Fruit fly (Drosophila melanogaster): Measurements from ENCODE around the gene CG1265.
A peak's percentile ranks its signal among the peaks of the same experiment; 100 is the strongest.

CG1265 gene

dm6 chr3L:4288591-4289056 lies 34.0 kb downstream of the CG1265 start, which contains the start of gene Hexo1 (continued):
- TF ChIP-seq CG1647 (GFP tag; optimal IDR thresholded peaks at IDR 0.05) (no peak), Dfd (GFP tag; optimal IDR thresholded peaks at IDR 0.05) (no peak), CG6254 (GFP tag; optimal IDR thresholded peaks at IDR 0.05) (no peak), dmrt11E (tag; optimal IDR thresholded peaks at IDR 0.05) (no peak), CG33557 (GFP tag; optimal IDR thresholded peaks at IDR 0.05) (no peak), wek (GFP tag; optimal IDR thresholded peaks at IDR 0.05) (no peak), org-1 (GFP tag; optimal IDR thresholded peaks at IDR 0.05) (no peak), row (GFP tag; IDR thresholded peaks at IDR 0.05) (peak; percentile 79), al (GFP tag; IDR thresholded peaks at IDR 0.05) (no peak), CG10462 (GFP tag; optimal IDR thresholded peaks at IDR 0.05) (no peak), CG7745 (tag; optimal IDR thresholded peaks at IDR 0.05) (no peak), pan (optimal IDR thresholded peaks at IDR 0.05) (no peak), pan (GFP tag; optimal IDR thresholded peaks at IDR 0.05 in 1 of 2, IDR thresholded peaks at IDR 0.05 in 1 of 2) (peak in 1 of 2 experiments; percentile 36), Atf-2 (GFP tag; optimal IDR thresholded peaks at IDR 0.05) (no peak), Ptx1 (GFP tag; IDR thresholded peaks at IDR 0.05) (no peak), B-H1 (GFP tag; IDR thresholded peaks at IDR 0.05) (no peak), odd (GFP tag; optimal IDR thresholded peaks at IDR 0.05) (peak; percentile 36), Spps (tag; optimal IDR thresholded peaks at IDR 0.05) (no peak), Pdp1 (GFP tag; optimal IDR thresholded peaks at IDR 0.05) (peak in 1 of 2 experiments; percentile 23), CG1832 (GFP tag; optimal IDR thresholded peaks at IDR 0.05) (no peak), CG12236 (GFP tag; optimal IDR thresholded peaks at IDR 0.05) (no peak), her (GFP tag; optimal IDR thresholded peaks at IDR 0.05) (no peak), HmgD (GFP tag; optimal IDR thresholded peaks at IDR 0.05) (no peak), toy (GFP tag; IDR thresholded peaks at IDR 0.05) (no peak), zen (tag; optimal IDR thresholded peaks at IDR 0.05) (no peak), pzg (GFP tag; optimal IDR thresholded peaks at IDR 0.05) (no peak), CG15479 (GFP tag; optimal IDR thresholded peaks at IDR 0.05) (no peak), dpn (GFP tag; optimal IDR thresholded peaks at IDR 0.05) (no peak), CG3163 (GFP tag; optimal IDR thresholded peaks at IDR 0.05) (no peak), usp (GFP tag; optimal IDR thresholded peaks at IDR 0.05) (no peak), CG9437 (GFP tag; optimal IDR thresholded peaks at IDR 0.05) (no peak), br (optimal IDR thresholded peaks at IDR 0.05) (no peak), Xbp1 (GFP tag; optimal IDR thresholded peaks at IDR 0.05) (peak; percentile 1), Hmx (GFP tag; optimal IDR thresholded peaks at IDR 0.05) (no peak), Ets97D (GFP tag; optimal IDR thresholded peaks at IDR 0.05) (no peak), Elba2 (GFP tag; optimal IDR thresholded peaks at IDR 0.05) (no peak), CTCF (GFP tag; optimal IDR thresholded peaks at IDR 0.05) (no peak), mam (GFP tag; optimal IDR thresholded peaks at IDR 0.05) (peak; percentile 15), CG31388 (GFP tag; optimal IDR thresholded peaks at IDR 0.05) (no peak), ems (GFP tag; optimal IDR thresholded peaks at IDR 0.05) (no peak), zfh2 (GFP tag; optimal IDR thresholded peaks at IDR 0.05) (no peak), Fer2 (tag; optimal IDR thresholded peaks at IDR 0.05) (no peak), gro (GFP tag; optimal IDR thresholded peaks at IDR 0.05) (no peak), CG17612 (GFP tag; IDR thresholded peaks at IDR 0.05) (no peak), kah (GFP tag; optimal IDR thresholded peaks at IDR 0.05) (no peak), CG30020 (tag; optimal IDR thresholded peaks at IDR 0.05) (no peak), CG2678 (tag; optimal IDR thresholded peaks at IDR 0.05) (peak; percentile 51), stc (GFP tag; IDR thresholded peaks at IDR 0.05) (no peak), ttk (GFP tag; IDR thresholded peaks at IDR 0.05) (no peak), Jarid2 (GFP tag; optimal IDR thresholded peaks at IDR 0.05) (no peak), tup (GFP tag; optimal IDR thresholded peaks at IDR 0.05) (no peak), CG11456 (GFP tag; IDR thresholded peaks at IDR 0.05) (no peak), CG12104 (GFP tag; optimal IDR thresholded peaks at IDR 0.05) (no peak), PHDP (tag; optimal IDR thresholded peaks at IDR 0.05) (peak; percentile 48)
